2 worm cellular contexts compared by ENCODE assay signal in genomic region chrV:201300-201699, ce11.
A peak's percentile ranks its signal among the peaks of the same experiment; 100 is the strongest.
TF ChIP-seq lines count a peak whose summit lies in the region.

TSS of gene trpp-1 (plus strand) at chrV:201600.

TF ChIP-seq in whole organism, L1 larva, 84 proteins besides CTCF, POLR2A, EP300 and RAD21:
- TF ChIP-seq snu-23 (GFP tag; optimal IDR thresholded peaks at IDR 0.05; lab: Kevin White, UChicago): no peak
- TF ChIP-seq nhr-85 (tag; lab: Kevin White, UChicago): peak; percentile 20

TF ChIP-seq in whole organism, L4 larva, 104 proteins besides CTCF, POLR2A, EP300 and RAD21:
- TF ChIP-seq fos-1 (tag; optimal IDR thresholded peaks at IDR 0.05; lab: Kevin White, UChicago): no peak
- peak; percentile 15 for TF ChIP-seq aha-1 (tag; lab: Kevin White, UChicago)

Comparison
In these comparisons a context has a peak if more than half of its experiments do, and no peak if none do; other contexts are left out.
1. Of the 29 proteins assayed by ChIP-seq in both whole organism, L4 larva and whole organism, L1 larva: peak only in whole organism, L4 larva: aha-1; only in whole organism, L1 larva: none; in both: none; in neither: 28.